Worm (Caenorhabditis elegans) whole organism, mixed stage, embryonic: ENCODE results near the gene gmap-2.

Source experiments
- nhr-237 ChIP-seq: fragments of 150-350 bp; optimal IDR thresholded peaks from 2 replicates; lab custom pipeline; 2014; ENCODE audit warnings: missing biosample characterization, missing genetic modification characterization
- nhr-28 ChIP-seq: fragments of 150-350 bp; optimal IDR thresholded peaks from 2 replicates; lab custom pipeline; 2014; ENCODE audit warnings: missing biosample characterization, missing genetic modification characterization
- nhr-76 ChIP-seq: sonication (generic microtip); optimal IDR thresholded peaks from 2 replicates; lab custom pipeline; 2017; ENCODE audit warnings: missing biosample characterization, missing genetic modification characterization
- unc-39 ChIP-seq: fragments of 150-350 bp; optimal IDR thresholded peaks from 2 replicates; lab custom pipeline; 2014; ENCODE audit warnings: missing biosample characterization, missing genetic modification characterization
- zip-8 ChIP-seq: fragments of 150-350 bp; optimal IDR thresholded peaks from 2 replicates; lab custom pipeline; 2014; ENCODE audit warnings: missing biosample characterization, missing genetic modification characterization

- TF ChIP-seq unc-39 (tag; lab: Kevin White, UChicago) (no peak), nhr-28 (tag; lab: Kevin White, UChicago) (no peak), zip-8 (tag; lab: Kevin White, UChicago) (no peak), nhr-237 (tag; lab: Kevin White, UChicago) (no peak), nhr-76 (tag; lab: Kevin White, UChicago) (no peak)
These were observed 36.7 kb upstream of the gmap-2 start for ce11 chrX:12979747-12980146.
